Fruit fly (Drosophila melanogaster): ENCODE results near the gene corn.

DNA sequence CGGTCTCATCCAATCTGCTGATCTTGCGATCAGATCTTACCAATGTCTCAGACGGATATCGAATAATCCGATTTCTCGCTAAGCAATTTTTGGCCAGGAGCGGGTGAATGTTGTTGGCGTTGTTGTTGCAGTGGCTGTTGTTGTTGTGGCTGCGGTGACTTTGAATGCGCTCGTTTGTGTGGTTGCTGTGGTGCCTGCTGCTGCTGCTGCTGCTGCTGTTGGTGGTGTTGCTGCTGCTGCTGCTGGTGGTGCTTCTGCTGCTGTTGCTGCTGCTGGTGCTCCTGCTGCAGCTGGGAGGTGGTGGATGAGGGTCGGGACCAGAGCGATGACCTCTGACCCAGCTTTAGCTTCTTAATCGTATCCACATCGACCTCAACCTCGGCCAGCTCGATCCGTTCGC is 4.4 kb upstream of the corn start:
- no peak for TF ChIP-seq h (GFP tag; optimal IDR thresholded peaks at IDR 0.05)
- no peak for TF ChIP-seq woc (GFP tag; optimal IDR thresholded peaks at IDR 0.05)
